Fruit fly (Drosophila melanogaster) whole organism, embryonic: Measurements from ENCODE around the gene fzo.

ENCODE experiments used
- Abd-B ChIP-seq: fragments of 200-800 bp; sonication (Bioruptor generic); optimal IDR thresholded peaks from 2 replicates; lab custom pipeline; 2018; ENCODE audit warnings: missing biosample characterization, mild to moderate bottlenecking, missing genetic modification characterization, moderate library complexity
- Ada2b ChIP-seq: fragments of 200-800 bp; sonication (Bioruptor generic); IDR thresholded peaks from 2 replicates; pipeline ENCODE4 v1.3.6; 2022; ENCODE audit warnings: missing biosample characterization, missing genetic modification characterization
- Aef1 ChIP-seq: fragments of 200-800 bp; sonication (Bioruptor generic); IDR thresholded peaks from 3 replicates; pipeline ENCODE4 v1.3.6; 2022; ENCODE audit warnings: missing biosample characterization, missing genetic modification characterization
- CG11247 ChIP-seq: fragments of 200-800 bp; sonication (Bioruptor generic); IDR thresholded peaks from 2 replicates; pipeline ENCODE4 v1.3.6; 2022; ENCODE audit warnings: missing biosample characterization, missing genetic modification characterization
- CG11398 ChIP-seq: fragments of 200-800 bp; sonication (Bioruptor generic); optimal IDR thresholded peaks from 2 replicates; lab custom pipeline; 2016; ENCODE audit warnings: missing biosample characterization, missing genetic modification characterization
- CG12219 ChIP-seq: fragments of 200-800 bp; sonication (Bioruptor generic); optimal IDR thresholded peaks from 3 replicates; lab custom pipeline; 2018; ENCODE audit warnings: missing biosample characterization, mild to moderate bottlenecking, missing genetic modification characterization
- CG13287 ChIP-seq: fragments of 200-800 bp; sonication (Bioruptor generic); IDR thresholded peaks from 2 replicates; pipeline ENCODE4 v1.3.6; 2022; ENCODE audit warnings: missing biosample characterization, missing genetic modification characterization; ENCODE audit not compliant: partially characterized antibody
- CG14050 ChIP-seq: fragments of 200-800 bp; sonication (Bioruptor generic); IDR thresholded peaks from 3 replicates; pipeline ENCODE4 v1.3.6; 2022; ENCODE audit warnings: missing biosample characterization, missing genetic modification characterization
- CG14860 ChIP-seq: fragments of 200-800 bp; sonication (Bioruptor generic); IDR thresholded peaks from 3 replicates; pipeline ENCODE4 v1.3.6; 2022; ENCODE audit warnings: missing biosample characterization, missing genetic modification characterization; ENCODE audit not compliant: partially characterized antibody
- CG15269 ChIP-seq: fragments of 200-800 bp; sonication (Bioruptor generic); optimal IDR thresholded peaks from 2 replicates; lab custom pipeline; 2018; ENCODE audit warnings: missing biosample characterization, mild to moderate bottlenecking, missing genetic modification characterization, moderate library complexity
- CG15696 ChIP-seq: fragments of 200-800 bp; sonication (Bioruptor generic); optimal IDR thresholded peaks from 2 replicates; lab custom pipeline; 2019; ENCODE audit warnings: missing biosample characterization, mild to moderate bottlenecking, missing genetic modification characterization, moderate library complexity
- CG1603 ChIP-seq: fragments of 200-800 bp; sonication (Bioruptor generic); optimal IDR thresholded peaks from 2 replicates; lab custom pipeline; 2019; ENCODE audit warnings: missing biosample characterization, mild to moderate bottlenecking, missing genetic modification characterization, moderate library complexity
- CG3065 ChIP-seq: fragments of 200-800 bp; sonication (Bioruptor generic); optimal IDR thresholded peaks from 2 replicates; lab custom pipeline; 2016; ENCODE audit warnings: missing biosample characterization, missing genetic modification characterization
- CG31388 ChIP-seq: fragments of 200-800 bp; sonication (Bioruptor generic); optimal IDR thresholded peaks from 2 replicates; lab custom pipeline; 2016; ENCODE audit warnings: missing biosample characterization, missing genetic modification characterization
- CG34422 ChIP-seq: fragments of 200-800 bp; sonication (Bioruptor generic); IDR thresholded peaks from 3 replicates; pipeline ENCODE4 v1.3.6; 2022; ENCODE audit warnings: missing biosample characterization, missing genetic modification characterization
- CG6272 ChIP-seq: fragments of 200-800 bp; sonication (Bioruptor generic); IDR thresholded peaks from 2 replicates; pipeline ENCODE4 v1.3.6; 2022; ENCODE audit warnings: missing biosample characterization, missing genetic modification characterization
- CG6689 ChIP-seq: fragments of 200-800 bp; sonication (Bioruptor generic); IDR thresholded peaks from 2 replicates; pipeline ENCODE4 v1.3.6; 2022; ENCODE audit warnings: missing biosample characterization, missing genetic modification characterization
- CG9609 ChIP-seq: fragments of 200-800 bp; sonication (Bioruptor generic); optimal IDR thresholded peaks from 3 replicates; lab custom pipeline; 2016; ENCODE audit warnings: missing biosample characterization, missing genetic modification characterization
- CG9932 ChIP-seq: fragments of 200-800 bp; sonication (Bioruptor generic); IDR thresholded peaks from 2 replicates; pipeline ENCODE4 v1.3.6; 2022; ENCODE audit warnings: missing biosample characterization, missing genetic modification characterization
- Camta ChIP-seq: fragments of 200-800 bp; sonication (Bioruptor generic); optimal IDR thresholded peaks from 2 replicates; lab custom pipeline; 2016; ENCODE audit warnings: missing biosample characterization, missing genetic modification characterization
- Dref ChIP-seq: fragments of 200-800 bp; sonication (Bioruptor generic); IDR thresholded peaks from 2 replicates; pipeline ENCODE4 v1.3.6; 2022; ENCODE audit warnings: missing biosample characterization, missing genetic modification characterization
- HHEX ChIP-seq: fragments of 200-800 bp; sonication (Bioruptor generic); optimal IDR thresholded peaks from 3 replicates; lab custom pipeline; 2017; ENCODE audit warnings: missing biosample characterization, mild to moderate bottlenecking, missing genetic modification characterization, missing genetic modification reagents
- Hey ChIP-seq: fragments of 200-800 bp; sonication (Bioruptor generic); optimal IDR thresholded peaks from 3 replicates; lab custom pipeline; 2018; ENCODE audit warnings: missing biosample characterization, mild to moderate bottlenecking, missing genetic modification characterization
- Lpt ChIP-seq: fragments of >200 bp; optimal IDR thresholded peaks from 2 replicates; lab custom pipeline; 2018; ENCODE audit warnings: missing biosample characterization, missing genetic modification characterization
- Mad ChIP-seq: fragments of 200-800 bp; sonication (Bioruptor generic); optimal IDR thresholded peaks from 2 replicates; lab custom pipeline; 2016; ENCODE audit warnings: missing biosample characterization, missing genetic modification characterization
- NK7.1 ChIP-seq: fragments of 200-800 bp; sonication (Bioruptor generic); optimal IDR thresholded peaks from 3 replicates; lab custom pipeline; 2016; ENCODE audit warnings: missing biosample characterization, missing genetic modification characterization
- Opbp ChIP-seq: fragments of 200-800 bp; sonication (Bioruptor generic); IDR thresholded peaks from 3 replicates; pipeline ENCODE4 v1.3.6; 2022; ENCODE audit warnings: missing biosample characterization, missing genetic modification characterization; ENCODE audit not compliant: partially characterized antibody
- TFAM ChIP-seq: fragments of 200-800 bp; sonication (Bioruptor generic); optimal IDR thresholded peaks from 2 replicates; lab custom pipeline; 2017; ENCODE audit warnings: missing biosample characterization, missing genetic modification characterization, inconsistent platforms
- Usf ChIP-seq: fragments of 200-800 bp; sonication (Bioruptor generic); optimal IDR thresholded peaks from 2 replicates; lab custom pipeline; 2017; ENCODE audit warnings: missing genotype, missing biosample characterization, missing genetic modification characterization
- ac ChIP-seq: fragments of 200-800 bp; sonication (Bioruptor generic); optimal IDR thresholded peaks from 3 replicates; lab custom pipeline; 2017; ENCODE audit warnings: missing biosample characterization, mild to moderate bottlenecking, missing genetic modification characterization
- ap ChIP-seq: fragments of 200-800 bp; sonication (Bioruptor generic); IDR thresholded peaks from 2 replicates; pipeline ENCODE4 v1.3.6; 2022; ENCODE audit warnings: missing biosample characterization, missing genetic modification characterization
- ase ChIP-seq: fragments of 200-800 bp; sonication (Bioruptor generic); IDR thresholded peaks from 3 replicates; pipeline ENCODE4 v1.3.6; 2022; ENCODE audit warnings: missing biosample characterization, missing genetic modification characterization
- bigmax ChIP-seq: fragments of 200-800 bp; sonication (Bioruptor generic); optimal IDR thresholded peaks from 2 replicates; lab custom pipeline; 2018; ENCODE audit warnings: missing biosample characterization, mild to moderate bottlenecking, missing genetic modification characterization
- bowl ChIP-seq: fragments of 200-800 bp; sonication (Bioruptor generic); IDR thresholded peaks from 2 replicates; pipeline ENCODE4 v1.3.6; 2022; ENCODE audit warnings: missing biosample characterization, missing genetic modification characterization
- br ChIP-seq: fragments of >200 bp; optimal IDR thresholded peaks from 2 replicates; lab custom pipeline; 2017
- bsh ChIP-seq, 2 experiments: fragments of 200-800 bp; sonication (Bioruptor generic); optimal IDR thresholded peaks; 2 replicates each; lab custom pipeline; 2017 to 2018; ENCODE audit warnings: mild to moderate bottlenecking in 2 of 2, missing biosample characterization in 2 of 2, missing genetic modification characterization in 2 of 2, moderate library complexity in 1 of 2
- da ChIP-seq: fragments of 200-800 bp; sonication (Bioruptor generic); optimal IDR thresholded peaks from 2 replicates; lab custom pipeline; 2016; ENCODE audit warnings: missing biosample characterization, missing genetic modification characterization
- dati ChIP-seq: fragments of 200-800 bp; sonication (Bioruptor generic); IDR thresholded peaks from 2 replicates; pipeline ENCODE4 v1.3.6; 2022; ENCODE audit warnings: missing biosample characterization, missing genetic modification characterization
- emc ChIP-seq: fragments of 200-800 bp; sonication (Bioruptor generic); optimal IDR thresholded peaks from 2 replicates; lab custom pipeline; 2016; ENCODE audit warnings: missing biosample characterization, missing genetic modification characterization
- fd96Cb ChIP-seq: fragments of 200-800 bp; sonication (Bioruptor generic); optimal IDR thresholded peaks from 2 replicates; lab custom pipeline; 2018; ENCODE audit warnings: missing biosample characterization, mild to moderate bottlenecking, missing genetic modification characterization, moderate library complexity
- grn ChIP-seq: fragments of 200-800 bp; sonication (Bioruptor generic); optimal IDR thresholded peaks from 3 replicates; lab custom pipeline; 2017; ENCODE audit warnings: missing biosample characterization, missing genetic modification characterization
- jigr1 ChIP-seq: fragments of 200-800 bp; sonication (Bioruptor generic); IDR thresholded peaks from 3 replicates; pipeline ENCODE4 v1.3.6; 2022; ENCODE audit warnings: missing biosample characterization, missing genetic modification characterization
- kni ChIP-seq: fragments of 200-800 bp; sonication (Bioruptor generic); optimal IDR thresholded peaks from 3 replicates; lab custom pipeline; 2017; ENCODE audit warnings: mild to moderate bottlenecking, missing biosample characterization, missing genetic modification reagents, missing genetic modification characterization
- nau ChIP-seq: fragments of 200-800 bp; sonication (Bioruptor generic); optimal IDR thresholded peaks from 3 replicates; lab custom pipeline; 2017; ENCODE audit warnings: missing biosample characterization, mild to moderate bottlenecking, missing genetic modification characterization, missing genetic modification reagents
- nmo ChIP-seq: fragments of 200-800 bp; sonication (Bioruptor generic); optimal IDR thresholded peaks from 2 replicates; lab custom pipeline; 2018; ENCODE audit warnings: missing biosample characterization, mild to moderate bottlenecking, missing genetic modification characterization, moderate library complexity
- pho ChIP-seq: fragments of 200-800 bp; sonication (Bioruptor generic); optimal IDR thresholded peaks from 2 replicates; lab custom pipeline; 2016; ENCODE audit warnings: missing biosample characterization, missing genetic modification characterization
- sim ChIP-seq: fragments of 200-800 bp; sonication (Bioruptor generic); IDR thresholded peaks from 2 replicates; pipeline ENCODE4 v1.3.6; 2022; ENCODE audit warnings: missing biosample characterization, missing genetic modification characterization
- toy ChIP-seq: fragments of 200-800 bp; sonication (Bioruptor generic); IDR thresholded peaks from 2 replicates; pipeline ENCODE4 v1.3.6; 2022; ENCODE audit warnings: missing biosample characterization, missing genetic modification characterization
- trem ChIP-seq: fragments of 200-800 bp; optimal IDR thresholded peaks from 3 replicates; lab custom pipeline; 2019; ENCODE audit warnings: missing biosample characterization, mild to moderate bottlenecking, missing genetic modification characterization, moderate library complexity

fzo gene

DNA sequence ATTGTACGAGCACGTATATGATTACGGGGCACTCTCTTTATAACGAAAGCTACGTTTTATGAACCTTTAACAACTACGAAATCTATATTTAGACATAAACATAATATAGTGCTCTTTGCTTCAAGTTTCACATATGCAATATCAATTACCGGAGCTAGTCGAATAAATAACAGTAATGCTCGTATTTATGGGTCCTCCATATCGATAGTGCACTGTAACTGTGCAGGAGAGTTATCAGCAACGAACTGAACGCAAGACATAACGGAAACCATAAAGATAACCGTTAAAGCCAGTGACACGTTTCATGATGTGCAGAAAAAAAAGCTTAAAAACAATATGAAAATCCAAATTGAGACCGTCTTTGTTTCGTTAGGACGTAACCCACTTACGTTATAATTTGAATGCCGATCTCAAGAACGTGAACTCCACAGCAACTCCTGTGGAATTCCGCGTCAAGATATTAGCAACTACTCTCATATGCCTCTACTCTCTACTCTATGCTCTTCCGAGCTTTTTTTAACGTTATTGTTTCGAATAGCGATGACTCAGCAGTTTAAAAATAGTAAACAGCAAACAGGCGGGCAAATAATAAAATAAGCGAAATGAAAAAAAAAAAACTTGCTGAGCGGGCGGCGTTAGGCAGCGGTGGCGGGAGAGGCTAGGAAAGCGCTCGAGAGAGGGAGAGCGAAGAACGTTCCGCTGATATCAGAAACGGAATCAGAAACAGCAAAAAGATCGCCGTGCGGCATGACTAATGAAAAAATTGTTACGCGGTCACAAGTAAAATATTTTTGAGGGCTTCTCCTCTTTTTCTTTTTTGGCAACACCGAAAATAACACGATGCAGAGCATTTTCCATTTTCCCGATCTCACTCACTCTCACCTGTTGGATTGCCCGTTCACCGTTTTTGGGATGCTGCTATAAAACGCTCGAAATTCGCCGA, 13.6 kb downstream of the fzo start (continued):
- TF ChIP-seq CG9932 (GFP tag; lab: Robert Waterston, UW) (peak; percentile 81), CG9609 (peak; percentile 35), Lpt (GFP tag; lab: Kevin White, UChicago) (no peak), Abd-B (no peak), bowl (peak; percentile 50; the same call in 1 of the 2 replicates), jigr1 (0 out of 3 replicates have a peak, but pooled peaks have one; percentile 15), dati (GFP tag; lab: Robert Waterston, UW) (no peak), kni (GFP tag; lab: Kevin White, UChicago) (no peak), da (GFP tag; lab: Kevin White, UChicago) (peak; percentile 2), Ada2b (GFP tag; lab: Robert Waterston, UW) (peak; percentile 70), CG6272 (GFP tag; lab: Robert Waterston, UW) (peak; percentile 57), Hey (no peak), CG6689 (GFP tag; lab: Robert Waterston, UW) (peak; percentile 69), CG1603 (peak; percentile 84), ase (peak; percentile 70; the same call in 2 of the 3 replicates), emc (GFP tag; lab: Kevin White, UChicago) (peak; percentile 49), NK7.1 (GFP tag; lab: Kevin White, UChicago) (peak; percentile 25), CG13287 (no peak; the same call in 1 of the 2 replicates), Opbp (GFP tag; lab: Robert Waterston, UW) (no peak), CG15696 (tag; lab: Kevin White, UChicago) (peak; percentile 16), toy (GFP tag; lab: Robert Waterston, UW) (no peak), Mad (GFP tag; lab: Kevin White, UChicago) (peak; percentile 62), Dref (no peak), grn (GFP tag; lab: Kevin White, UChicago) (no peak), bsh (GFP tag; optimal IDR thresholded peaks at IDR 0.05; lab: Kevin White, UChicago) (peak in 1 of 2 experiments; percentile 82), CG11247 (GFP tag; lab: Robert Waterston, UW) (peak; percentile 75), pho (peak; percentile 51), CG11398 (GFP tag; lab: Kevin White, UChicago) (peak; percentile 49), Usf (GFP tag; lab: Kevin White, UChicago) (peak; percentile 42), br (lab: Kevin White, UChicago) (no peak), CG15269 (tag; lab: Kevin White, UChicago) (peak; percentile 87), CG14050 (peak; percentile 67), Camta (GFP tag; lab: Kevin White, UChicago) (peak; percentile 63), ap (GFP tag; lab: Robert Waterston, UW) (0 out of 2 replicates have a peak, but pooled peaks have one; percentile 29), CG12219 (peak; percentile 80), CG14860 (GFP tag; lab: Robert Waterston, UW) (no peak), TFAM (GFP tag; lab: Kevin White, UChicago) (no peak), HHEX (GFP tag; lab: Kevin White, UChicago) (peak; percentile 74), CG31388 (no peak), Aef1 (GFP tag; lab: Robert Waterston, UW) (peak; percentile 76), fd96Cb (peak; percentile 68), CG3065 (GFP tag; lab: Kevin White, UChicago) (no peak), nmo (GFP tag; lab: Kevin White, UChicago) (peak; percentile 72), sim (GFP tag; lab: Robert Waterston, UW) (no peak), bigmax (no peak), CG34422 (GFP tag; lab: Robert Waterston, UW) (no peak), ac (GFP tag; lab: Kevin White, UChicago) (no peak), trem (tag; lab: Kevin White, UChicago) (peak; percentile 42), nau (GFP tag; lab: Kevin White, UChicago) (peak; percentile 32)
